Worm (Caenorhabditis elegans): ENCODE results near the gene gst-13.

ce11 chrII:9274734-9275133, 43.5 kb downstream of the gst-13 start:
- TF ChIP-seq ama-1 (optimal IDR thresholded peaks at IDR 0.05) (no peak), flt-1 (GFP tag; IDR thresholded peaks at IDR 0.05) (no peak), aly-1 (tag; optimal IDR thresholded peaks at IDR 0.05) (no peak), ceh-13 (GFP tag; optimal IDR thresholded peaks at IDR 0.05) (no peak)
